Worm (Caenorhabditis elegans): ENCODE data around the gene Y17G9B.8.

Y17G9B.8 gene

DNA sequence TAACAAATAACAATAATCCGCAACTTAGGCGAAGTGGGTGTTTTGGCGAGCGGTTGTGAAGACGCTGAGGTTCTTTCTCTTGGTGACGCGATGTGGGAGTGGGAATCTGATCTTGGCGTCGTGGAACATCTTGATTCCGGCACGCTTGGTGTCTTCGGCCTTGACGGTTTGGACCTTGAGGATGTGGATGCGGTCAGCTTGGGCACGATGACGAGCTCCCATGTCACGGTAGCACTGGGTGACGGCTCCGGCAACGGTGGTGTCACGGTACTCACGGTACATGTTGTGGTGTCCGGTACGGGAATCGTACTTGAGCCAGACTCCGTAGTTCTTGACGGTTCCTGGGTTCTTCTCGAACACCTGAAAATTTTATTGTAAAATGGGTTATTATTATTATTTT lies 9.5 kb downstream of the Y17G9B.8 start:
- TF ChIP-seq unc-98 (GFP tag; IDR thresholded peaks at IDR 0.05): no peak
- TF ChIP-seq C34B4.2 (tag; optimal IDR thresholded peaks at IDR 0.05): peak; percentile 19
- no peak for TF ChIP-seq blmp-1 (tag; optimal IDR thresholded peaks at IDR 0.05)
- no peak for TF ChIP-seq egl-27 (tag; optimal IDR thresholded peaks at IDR 0.05)
- TF ChIP-seq unc-130 (tag; optimal IDR thresholded peaks at IDR 0.05): no peak
- no peak for TF ChIP-seq vab-15 (tag; optimal IDR thresholded peaks at IDR 0.05)
- TF ChIP-seq ces-1 (GFP tag; optimal IDR thresholded peaks at IDR 0.05): no peak
- TF ChIP-seq nhr-71 (tag; optimal IDR thresholded peaks at IDR 0.05): no peak
- TF ChIP-seq ets-5 (GFP tag; IDR thresholded peaks at IDR 0.05): no peak
- 0 out of 2 replicates have a peak, but pooled peaks have one; percentile 35 for TF ChIP-seq mab-9 (GFP tag; IDR thresholded peaks at IDR 0.05)
- no peak for TF ChIP-seq nhr-77 (tag; optimal IDR thresholded peaks at IDR 0.05)
- TF ChIP-seq ceh-90 (tag; optimal IDR thresholded peaks at IDR 0.05): no peak
- no peak for TF ChIP-seq mep-1 (tag; optimal IDR thresholded peaks at IDR 0.05)
- TF ChIP-seq nhr-47 (tag; optimal IDR thresholded peaks at IDR 0.05): no peak
- no peak for TF ChIP-seq dsc-1 (tag; optimal IDR thresholded peaks at IDR 0.05)
- TF ChIP-seq zip-4 (GFP tag; optimal IDR thresholded peaks at IDR 0.05): no peak

- TF ChIP-seq unc-62 (GFP tag; optimal IDR thresholded peaks at IDR 0.05) (no peak), egl-13 (tag; optimal IDR thresholded peaks at IDR 0.05) (peak; percentile 6), nhr-20 (tag; optimal IDR thresholded peaks at IDR 0.05) (peak; percentile 80), fkh-8 (tag; optimal IDR thresholded peaks at IDR 0.05) (peak; percentile 71), nhr-77 (tag; optimal IDR thresholded peaks at IDR 0.05) (peak; percentile 5), swsn-7 (tag; optimal IDR thresholded peaks at IDR 0.05) (peak; percentile 59), ceh-82 (tag; optimal IDR thresholded peaks at IDR 0.05) (peak in 1 of 3 experiments; percentile 48), snu-23 (GFP tag; optimal IDR thresholded peaks at IDR 0.05) (peak; percentile 70), rnt-1 (tag; optimal IDR thresholded peaks at IDR 0.05) (peak; percentile 59), tbx-2 (tag; optimal IDR thresholded peaks at IDR 0.05) (peak; percentile 58), C16A3.4 (tag; optimal IDR thresholded peaks at IDR 0.05) (peak; percentile 58), nhr-19 (GFP tag; conservative IDR thresholded peaks at IDR 0.05) (peak; percentile 71), ztf-4 (tag; optimal IDR thresholded peaks at IDR 0.05) (peak; percentile 22), skn-1 (tag; optimal IDR thresholded peaks at IDR 0.05) (peak; percentile 29), nhr-76 (tag; optimal IDR thresholded peaks at IDR 0.05) (no peak), mdl-1 (tag; optimal IDR thresholded peaks at IDR 0.05) (peak in 1 of 2 experiments; percentile 37), nhr-90 (tag; optimal IDR thresholded peaks at IDR 0.05; ENCODE audit: poor library complexity) (peak; percentile 37), fos-1 (tag; optimal IDR thresholded peaks at IDR 0.05) (no peak), nhr-237 (tag; optimal IDR thresholded peaks at IDR 0.05) (peak; percentile 34), sup-37 (GFP tag; optimal IDR thresholded peaks at IDR 0.05) (no peak), lin-15B (tag; optimal IDR thresholded peaks at IDR 0.05) (peak; percentile 35), xbp-1 (tag; optimal IDR thresholded peaks at IDR 0.05) (peak; percentile 34), efl-1 (optimal IDR thresholded peaks at IDR 0.05) (peak; percentile 28 to 49), efl-1 (GFP tag; optimal IDR thresholded peaks at IDR 0.05 in 1 of 2) (peak; percentile 17 to 86), nhr-71 (tag; optimal IDR thresholded peaks at IDR 0.05) (peak; percentile 71), lin-35 (GFP tag; optimal IDR thresholded peaks at IDR 0.05) (peak; percentile 33 to 55), unc-86 (tag; optimal IDR thresholded peaks at IDR 0.05) (peak; percentile 30), mep-1 (tag; optimal IDR thresholded peaks at IDR 0.05) (peak; percentile 55), ama-1 (optimal IDR thresholded peaks at IDR 0.05) (no peak), snpc-4 (tag; optimal IDR thresholded peaks at IDR 0.05) (peak; percentile 45), dsc-1 (tag; optimal IDR thresholded peaks at IDR 0.05) (peak; percentile 21), unc-130 (tag; optimal IDR thresholded peaks at IDR 0.05) (no peak), aly-2 (tag; optimal IDR thresholded peaks at IDR 0.05) (peak; percentile 42), isw-1 (GFP tag; IDR thresholded peaks at IDR 0.05) (peak; percentile 38; the same call in 1 of the 2 replicates), sox-4 (tag; optimal IDR thresholded peaks at IDR 0.05) (no peak), nhr-47 (tag; optimal IDR thresholded peaks at IDR 0.05) (peak; percentile 38), F16B12.6 (tag; optimal IDR thresholded peaks at IDR 0.05) (no peak), lin-13 (GFP tag; optimal IDR thresholded peaks at IDR 0.05) (peak; percentile 36), hpl-2 (GFP tag; optimal IDR thresholded peaks at IDR 0.05) (peak; percentile 26), lin-14 (GFP tag; optimal IDR thresholded peaks at IDR 0.05) (peak; percentile 83), nhr-85 (tag) (peak; percentile 68), mab-9 (GFP tag; IDR thresholded peaks at IDR 0.05) (no peak)
Measured at ce11 chrIV:4748408-4749105, 10.1 kb downstream of the Y17G9B.8 start, which contains the start of gene cyc-2.1. Gene cyc-2.1, minus strand, starts transcription at chrIV:4749012.

Measured in whole organism, L1 larva.